Worm (Caenorhabditis elegans) whole organism, young adult: ENCODE data around the gene T28D6.5.

Source experiments
- B0035.1 ChIP-seq: sonication (generic microtip); optimal IDR thresholded peaks from 2 replicates; lab custom pipeline; 2016; ENCODE audit warnings: missing genetic modification characterization, mild to moderate bottlenecking, missing compliant biosample characterization, missing genotype, missing genetic modification reagents
- B0336.3 ChIP-seq: fragments of 200-800 bp; sonication (Bioruptor generic); IDR thresholded peaks from 2 replicates; pipeline ENCODE4 v1.3.6; 2022; ENCODE audit warnings: missing genetic modification characterization, missing compliant biosample characterization
- D2030.7 ChIP-seq: fragments of 200-800 bp; sonication (Bioruptor generic); IDR thresholded peaks from 2 replicates; pipeline ENCODE4 v1.3.6; 2022; ENCODE audit warnings: missing genetic modification reagents, missing genetic modification characterization, missing compliant biosample characterization
- F33H1.4 ChIP-seq: fragments of 200-800 bp; sonication (Bioruptor generic); IDR thresholded peaks from 2 replicates; pipeline ENCODE4 v1.3.6; 2022; ENCODE audit warnings: missing genetic modification reagents, missing genetic modification characterization, missing compliant biosample characterization
- F37B4.10 ChIP-seq: fragments of 200-800 bp; sonication (Bioruptor generic); IDR thresholded peaks from 2 replicates; pipeline ENCODE4 v1.3.6; 2022; ENCODE audit warnings: missing genetic modification characterization, missing compliant biosample characterization
- F39B2.1 ChIP-seq: fragments of 200-800 bp; sonication (Bioruptor generic); IDR thresholded peaks from 2 replicates; pipeline ENCODE4 v1.3.6; 2022; ENCODE audit warnings: missing genetic modification reagents, missing genetic modification characterization, missing compliant biosample characterization
- F52B5.7 ChIP-seq: sonication (generic microtip); optimal IDR thresholded peaks from 2 replicates; lab custom pipeline; 2016; ENCODE audit warnings: mild to moderate bottlenecking, missing genetic modification characterization, missing compliant biosample characterization
- F57A8.1 ChIP-seq: fragments of 200-800 bp; sonication (Bioruptor generic); optimal IDR thresholded peaks from 2 replicates; lab custom pipeline; 2018; ENCODE audit warnings: mild to moderate bottlenecking, missing genetic modification characterization, moderate library complexity, missing compliant biosample characterization
- F57C9.4 ChIP-seq: sonication (generic microtip); optimal IDR thresholded peaks from 2 replicates; lab custom pipeline; 2017; ENCODE audit warnings: mild to moderate bottlenecking, missing genetic modification characterization, missing compliant biosample characterization
- K11D2.4 ChIP-seq: fragments of 200-800 bp; sonication (Bioruptor generic); IDR thresholded peaks from 2 replicates; pipeline ENCODE4 v1.3.6; 2022; ENCODE audit warnings: missing genetic modification reagents, missing genetic modification characterization, missing compliant biosample characterization
- K12H6.12 ChIP-seq: fragments of 200-800 bp; sonication (Bioruptor generic); optimal IDR thresholded peaks from 2 replicates; lab custom pipeline; 2018; ENCODE audit warnings: mild to moderate bottlenecking, missing genetic modification characterization, missing compliant biosample characterization
- T26A5.8 ChIP-seq: sonication (generic microtip); optimal IDR thresholded peaks from 2 replicates; lab custom pipeline; 2016; ENCODE audit warnings: missing genetic modification characterization, missing compliant biosample characterization
- Y53F4B.3 ChIP-seq: fragments of 200-800 bp; sonication (Bioruptor generic); IDR thresholded peaks from 2 replicates; pipeline ENCODE4 v1.3.6; 2022; ENCODE audit warnings: missing genetic modification reagents, missing genetic modification characterization, missing compliant biosample characterization
- Y53G8AR.9 ChIP-seq: fragments of 200-800 bp; sonication (Bioruptor generic); conservative IDR thresholded peaks from 2 replicates; pipeline ENCODE4 v1.3.6; 2022; ENCODE audit warnings: missing genetic modification reagents, missing genetic modification characterization, missing compliant biosample characterization
- Y67H2A.10 ChIP-seq: fragments of 200-800 bp; sonication (Bioruptor generic); conservative IDR thresholded peaks from 2 replicates; pipeline ENCODE4 v1.3.6; 2022; ENCODE audit warnings: missing genetic modification reagents, missing genetic modification characterization, missing compliant biosample characterization
- Y95B8A.8 ChIP-seq: fragments of 200-800 bp; sonication (Bioruptor generic); IDR thresholded peaks from 2 replicates; pipeline ENCODE4 v1.3.6; 2022; ENCODE audit warnings: missing genetic modification reagents, missing genetic modification characterization, missing compliant biosample characterization
- akir-1 ChIP-seq: fragments of 200-800 bp; sonication (Bioruptor generic); optimal IDR thresholded peaks from 2 replicates; lab custom pipeline; 2018; ENCODE audit warnings: mild to moderate bottlenecking, missing genetic modification characterization, moderate library complexity, missing compliant biosample characterization
- ama-1 ChIP-seq, 3 experiments: fragments of 150-350 bp in 1 of 3; sonication (generic microtip) in 2 of 3; optimal IDR thresholded peaks; 2 replicates each; lab custom pipeline; 2014 to 2018; ENCODE audit warnings: missing biosample characterization in 2 of 3, missing genetic modification characterization in 2 of 3, missing genetic modification reagents in 2 of 3
- atf-7 ChIP-seq: sonication (generic microtip); optimal IDR thresholded peaks from 2 replicates; lab custom pipeline; 2017; ENCODE audit warnings: mild to moderate bottlenecking, missing genetic modification characterization, missing compliant biosample characterization
- athp-1 ChIP-seq: sonication (generic microtip); optimal IDR thresholded peaks from 2 replicates; lab custom pipeline; 2017; ENCODE audit warnings: mild to moderate bottlenecking, missing genetic modification characterization, missing compliant biosample characterization
- attf-6 ChIP-seq: fragments of 200-800 bp; sonication (Bioruptor generic); IDR thresholded peaks from 2 replicates; pipeline ENCODE4 v1.3.6; 2022; ENCODE audit warnings: missing genetic modification reagents, missing genetic modification characterization, missing compliant biosample characterization
- ceh-27 ChIP-seq: fragments of 200-800 bp; sonication (Bioruptor generic); optimal IDR thresholded peaks from 2 replicates; lab custom pipeline; 2018; ENCODE audit warnings: mild to moderate bottlenecking, missing genetic modification characterization, moderate library complexity, missing compliant biosample characterization
- ceh-40 ChIP-seq: fragments of 200-800 bp; sonication (Bioruptor generic); IDR thresholded peaks from 2 replicates; pipeline ENCODE4 v1.3.6; 2022; ENCODE audit warnings: missing genetic modification characterization, missing compliant biosample characterization
- ceh-58 ChIP-seq: fragments of 200-800 bp; sonication (Bioruptor generic); IDR thresholded peaks from 2 replicates; pipeline ENCODE4 v1.3.6; 2022; ENCODE audit warnings: missing genetic modification characterization, missing compliant biosample characterization
- ceh-79 ChIP-seq: sonication (generic microtip); optimal IDR thresholded peaks from 2 replicates; lab custom pipeline; 2017; ENCODE audit warnings: mild to moderate bottlenecking, missing genetic modification characterization, missing compliant biosample characterization
- ceh-91 ChIP-seq: fragments of 200-800 bp; sonication (Bioruptor generic); IDR thresholded peaks from 2 replicates; pipeline ENCODE4 v1.3.6; 2022; ENCODE audit warnings: missing genetic modification reagents, missing genetic modification characterization, missing compliant biosample characterization
- chd-7 ChIP-seq: sonication (generic microtip); optimal IDR thresholded peaks from 2 replicates; lab custom pipeline; 2016; ENCODE audit warnings: mild to moderate bottlenecking, missing genetic modification characterization, moderate library complexity, missing compliant biosample characterization
- dox-1 ChIP-seq: fragments of 200-800 bp; sonication (Bioruptor generic); IDR thresholded peaks from 2 replicates; pipeline ENCODE4 v1.3.6; 2022; ENCODE audit warnings: missing genetic modification reagents, missing genetic modification characterization, missing compliant biosample characterization
- dpff-1 ChIP-seq: sonication (generic microtip); optimal IDR thresholded peaks from 2 replicates; lab custom pipeline; 2017; ENCODE audit warnings: mild to moderate bottlenecking, missing genetic modification characterization, missing compliant biosample characterization
- egl-18 ChIP-seq: fragments of 200-800 bp; sonication (Bioruptor generic); IDR thresholded peaks from 2 replicates; pipeline ENCODE4 v1.3.6; 2022; ENCODE audit warnings: missing genetic modification reagents, missing genetic modification characterization, missing compliant biosample characterization
- egrh-3 ChIP-seq: fragments of 200-800 bp; sonication (Bioruptor generic); IDR thresholded peaks from 2 replicates; pipeline ENCODE4 v1.3.6; 2022; ENCODE audit warnings: missing genetic modification reagents, missing genetic modification characterization, missing compliant biosample characterization
- ekl-4 ChIP-seq: fragments of 200-800 bp; sonication (Bioruptor generic); IDR thresholded peaks from 2 replicates; pipeline ENCODE4 v1.3.6; 2022; ENCODE audit warnings: missing genetic modification reagents, missing genetic modification characterization, missing compliant biosample characterization
- fkh-3 ChIP-seq: sonication (generic microtip); optimal IDR thresholded peaks from 2 replicates; lab custom pipeline; 2016; ENCODE audit warnings: mild to moderate bottlenecking, missing genetic modification characterization, missing compliant biosample characterization
- gei-17 ChIP-seq: fragments of 200-800 bp; sonication (Bioruptor generic); optimal IDR thresholded peaks from 2 replicates; lab custom pipeline; 2018; ENCODE audit warnings: mild to moderate bottlenecking, missing genetic modification characterization, missing compliant biosample characterization
- lag-1 ChIP-seq: fragments of 200-800 bp; sonication (Bioruptor generic); IDR thresholded peaks from 2 replicates; pipeline ENCODE4 v1.3.6; 2022; ENCODE audit warnings: missing genetic modification reagents, missing genetic modification characterization, missing compliant biosample characterization
- lin-26 ChIP-seq: fragments of 200-800 bp; sonication (Bioruptor generic); IDR thresholded peaks from 2 replicates; pipeline ENCODE4 v1.3.6; 2022; ENCODE audit warnings: missing genetic modification reagents, missing genetic modification characterization, missing compliant biosample characterization
- lin-40 ChIP-seq: sonication (generic microtip); optimal IDR thresholded peaks from 2 replicates; lab custom pipeline; 2016; ENCODE audit warnings: missing genetic modification characterization, mild to moderate bottlenecking, missing compliant biosample characterization, missing genotype, missing genetic modification reagents
- madf-10 ChIP-seq: sonication (generic microtip); optimal IDR thresholded peaks from 2 replicates; lab custom pipeline; 2016; ENCODE audit warnings: mild to moderate bottlenecking, missing genetic modification characterization, missing compliant biosample characterization
- madf-8 ChIP-seq: fragments of 200-800 bp; sonication (Bioruptor generic); conservative IDR thresholded peaks from 2 replicates; pipeline ENCODE4 v1.3.6; 2022; ENCODE audit warnings: missing genetic modification reagents, missing genetic modification characterization, missing compliant biosample characterization
- mel-28 ChIP-seq: sonication (generic microtip); optimal IDR thresholded peaks from 2 replicates; lab custom pipeline; 2016; ENCODE audit warnings: borderline replicate concordance, mild to moderate bottlenecking, missing genetic modification characterization, missing compliant biosample characterization
- nhr-179 ChIP-seq: sonication (generic microtip); optimal IDR thresholded peaks from 2 replicates; lab custom pipeline; 2016; ENCODE audit warnings: mild to moderate bottlenecking, missing genetic modification characterization, missing compliant biosample characterization
- rcor-1 ChIP-seq: fragments of 200-800 bp; sonication (Bioruptor generic); IDR thresholded peaks from 2 replicates; pipeline ENCODE4 v1.3.6; 2022; ENCODE audit warnings: missing genetic modification reagents, missing genetic modification characterization, missing compliant biosample characterization
- snpc-4 ChIP-seq, 5 experiments: fragments of 150-350 bp in 1 of 5; sonication (generic microtip) in 4 of 5; optimal IDR thresholded peaks; 2 replicates each; lab custom pipeline; 2014 to 2018; ENCODE audit warnings: missing genetic modification characterization in 5 of 5, missing biosample characterization in 3 of 5, antibody characterized with exemption in 2 of 5, mild to moderate bottlenecking in 2 of 5, missing compliant biosample characterization in 2 of 5, missing genotype in 2 of 5, moderate library complexity in 2 of 5, missing genetic modification reagents in 1 of 5
- tbp1 ChIP-seq: fragments of 200-800 bp; sonication (Bioruptor generic); optimal IDR thresholded peaks from 2 replicates; lab custom pipeline; 2018; ENCODE audit warnings: mild to moderate bottlenecking, missing genetic modification characterization, missing compliant biosample characterization
- unc-130 ChIP-seq: sonication (generic microtip); optimal IDR thresholded peaks from 2 replicates; lab custom pipeline; 2016; ENCODE audit warnings: missing genetic modification reagents, missing genetic modification characterization, missing compliant biosample characterization
- xnd-1 ChIP-seq: sonication (generic microtip); optimal IDR thresholded peaks from 2 replicates; lab custom pipeline; 2016; ENCODE audit warnings: missing genotype, missing genetic modification reagents, missing genetic modification characterization, missing compliant biosample characterization
- zfh-2 ChIP-seq: fragments of 200-800 bp; sonication (Bioruptor generic); conservative IDR thresholded peaks from 2 replicates; pipeline ENCODE4 v1.3.6; 2022; ENCODE audit warnings: missing genetic modification reagents, missing genetic modification characterization, missing compliant biosample characterization
- ztf-25 ChIP-seq: fragments of 200-800 bp; sonication (Bioruptor generic); IDR thresholded peaks from 2 replicates; pipeline ENCODE4 v1.3.6; 2022; ENCODE audit warnings: missing genetic modification reagents, missing genetic modification characterization, missing compliant biosample characterization
- ztf-6 ChIP-seq: fragments of 200-800 bp; sonication (Bioruptor generic); IDR thresholded peaks from 2 replicates; pipeline ENCODE4 v1.3.6; 2022; ENCODE audit warnings: missing genetic modification reagents, missing genetic modification characterization, missing compliant biosample characterization

Gene T28D6.5

ce11 chrIII:11290554-11290953 is 42.9 kb upstream of the T28D6.5 start, which contains the start of the genes gly-9, mib-1 and smc-3 (continued):
- TF ChIP-seq rcor-1 (GFP tag; lab: Robert Waterston, UW) (no peak; the same call in 1 of the 2 replicates), ceh-40 (GFP tag; lab: Robert Waterston, UW) (no peak), F57C9.4 (tag; lab: Kevin White, UChicago) (no peak), F39B2.1 (no peak), ama-1 (optimal IDR thresholded peaks at IDR 0.05; lab: Kevin White, UChicago) (no peak), ama-1 (GFP tag; optimal IDR thresholded peaks at IDR 0.05; lab: Kevin White, UChicago) (no peak), akir-1 (GFP tag; lab: Kevin White, UChicago) (no peak), K12H6.12 (tag; lab: Kevin White, UChicago) (peak; percentile 38), D2030.7 (peak; percentile 59), Y53F4B.3 (GFP tag; lab: Robert Waterston, UW) (no peak), ztf-6 (0 out of 2 replicates have a peak, but pooled peaks have one; percentile 16), dox-1 (GFP tag; lab: Robert Waterston, UW) (peak; percentile 74), lag-1 (no peak), ceh-79 (tag; lab: Kevin White, UChicago) (no peak), fkh-3 (tag; lab: Kevin White, UChicago) (no peak), F37B4.10 (GFP tag; lab: Robert Waterston, UW) (no peak), unc-130 (GFP tag; lab: Kevin White, UChicago) (peak; percentile 71), ceh-91 (GFP tag; lab: Robert Waterston, UW) (peak; percentile 42), Y95B8A.8 (GFP tag; lab: Robert Waterston, UW) (no peak), atf-7 (tag; lab: Kevin White, UChicago) (no peak), dpff-1 (tag; lab: Kevin White, UChicago) (no peak), ztf-25 (no peak), chd-7 (tag; lab: Kevin White, UChicago) (no peak), athp-1 (tag; lab: Kevin White, UChicago) (no peak), Y53G8AR.9 (no peak), attf-6 (GFP tag; lab: Robert Waterston, UW) (no peak), ceh-27 (peak; percentile 84), madf-8 (GFP tag; lab: Robert Waterston, UW) (peak; percentile 64), ceh-58 (no peak), tbp1 (GFP tag; lab: Kevin White, UChicago) (peak; percentile 35), F33H1.4 (peak; percentile 60), K11D2.4 (GFP tag; lab: Robert Waterston, UW) (no peak), nhr-179 (no peak), lin-40 (no peak), B0035.1 (tag; lab: Kevin White, UChicago) (no peak), F52B5.7 (peak; percentile 13), egl-18 (GFP tag; lab: Robert Waterston, UW) (no peak), mel-28 (tag; lab: Kevin White, UChicago) (no peak), Y67H2A.10 (0 out of 2 replicates have a peak, but pooled peaks have one; percentile 8), T26A5.8 (tag; lab: Kevin White, UChicago) (no peak), zfh-2 (no peak), F57A8.1 (GFP tag; lab: Kevin White, UChicago) (no peak), B0336.3 (GFP tag; lab: Robert Waterston, UW) (0 out of 2 replicates have a peak, but pooled peaks have one; percentile 39), snpc-4 (GFP tag; optimal IDR thresholded peaks at IDR 0.05; lab: Kevin White, UChicago) (no peak), snpc-4 (tag; optimal IDR thresholded peaks at IDR 0.05; lab: Kevin White, UChicago) (no peak), gei-17 (GFP tag; lab: Kevin White, UChicago) (no peak), xnd-1 (peak; percentile 3), madf-10 (peak; percentile 84), egrh-3 (GFP tag; lab: Robert Waterston, UW) (no peak), lin-26 (no peak), ekl-4 (GFP tag; lab: Robert Waterston, UW) (no peak)
